Worm (Caenorhabditis elegans) whole organism, young adult: ENCODE results near the gene tiar-2.

Experiments
- B0019.2 ChIP-seq: fragments of 200-800 bp; sonication (Bioruptor generic); conservative IDR thresholded peaks from 2 replicates; pipeline ENCODE4 v1.3.6; 2022; ENCODE audit warnings: missing genetic modification reagents, missing genetic modification characterization, missing compliant biosample characterization
- B0336.3 ChIP-seq: fragments of 200-800 bp; sonication (Bioruptor generic); IDR thresholded peaks from 2 replicates; pipeline ENCODE4 v1.3.6; 2022; ENCODE audit warnings: missing genetic modification characterization, missing compliant biosample characterization
- F57A8.1 ChIP-seq: fragments of 200-800 bp; sonication (Bioruptor generic); optimal IDR thresholded peaks from 2 replicates; lab custom pipeline; 2018; ENCODE audit warnings: mild to moderate bottlenecking, missing genetic modification characterization, moderate library complexity, missing compliant biosample characterization
- F57C9.4 ChIP-seq: sonication (generic microtip); optimal IDR thresholded peaks from 2 replicates; lab custom pipeline; 2017; ENCODE audit warnings: mild to moderate bottlenecking, missing genetic modification characterization, missing compliant biosample characterization
- K12H6.12 ChIP-seq: fragments of 200-800 bp; sonication (Bioruptor generic); optimal IDR thresholded peaks from 2 replicates; lab custom pipeline; 2018; ENCODE audit warnings: mild to moderate bottlenecking, missing genetic modification characterization, missing compliant biosample characterization
- T07F8.4 ChIP-seq: sonication (generic microtip); optimal IDR thresholded peaks from 2 replicates; lab custom pipeline; 2016; ENCODE audit warnings: mild to moderate bottlenecking, missing genetic modification characterization, moderate library complexity, missing compliant biosample characterization
- T26A5.8 ChIP-seq: sonication (generic microtip); optimal IDR thresholded peaks from 2 replicates; lab custom pipeline; 2016; ENCODE audit warnings: missing genetic modification characterization, missing compliant biosample characterization
- Y53G8AR.9 ChIP-seq: fragments of 200-800 bp; sonication (Bioruptor generic); conservative IDR thresholded peaks from 2 replicates; pipeline ENCODE4 v1.3.6; 2022; ENCODE audit warnings: missing genetic modification reagents, missing genetic modification characterization, missing compliant biosample characterization
- ZK185.1 ChIP-seq: sonication (generic microtip); optimal IDR thresholded peaks from 2 replicates; lab custom pipeline; 2016; ENCODE audit warnings: mild to moderate bottlenecking, missing genetic modification characterization, missing compliant biosample characterization; ENCODE audit not compliant: poor library complexity, severe bottlenecking
- ama-1 ChIP-seq, 3 experiments: fragments of 150-350 bp in 1 of 3; sonication (generic microtip) in 2 of 3; optimal IDR thresholded peaks; 2 replicates each; lab custom pipeline; 2014 to 2018; ENCODE audit warnings: missing biosample characterization in 2 of 3, missing genetic modification characterization in 2 of 3, missing genetic modification reagents in 2 of 3
- atf-7 ChIP-seq: sonication (generic microtip); optimal IDR thresholded peaks from 2 replicates; lab custom pipeline; 2017; ENCODE audit warnings: mild to moderate bottlenecking, missing genetic modification characterization, missing compliant biosample characterization
- athp-1 ChIP-seq: sonication (generic microtip); optimal IDR thresholded peaks from 2 replicates; lab custom pipeline; 2017; ENCODE audit warnings: mild to moderate bottlenecking, missing genetic modification characterization, missing compliant biosample characterization
- attf-5 ChIP-seq: fragments of 200-800 bp; sonication (Bioruptor generic); optimal IDR thresholded peaks from 2 replicates; lab custom pipeline; 2018; ENCODE audit warnings: mild to moderate bottlenecking, missing genetic modification characterization, missing compliant biosample characterization
- bed-1 ChIP-seq: fragments of 200-800 bp; sonication (Bioruptor generic); IDR thresholded peaks from 2 replicates; pipeline ENCODE4 v1.3.6; 2022; ENCODE audit warnings: missing genetic modification reagents, missing genetic modification characterization, missing compliant biosample characterization
- bed-2 ChIP-seq: fragments of 200-800 bp; sonication (Bioruptor generic); IDR thresholded peaks from 2 replicates; pipeline ENCODE4 v1.3.6; 2022; ENCODE audit warnings: missing genetic modification reagents, missing genetic modification characterization, missing compliant biosample characterization
- cebp-1 ChIP-seq, 2 experiments: fragments of 200-800 bp in 1 of 2; sonication (Bioruptor generic) in 1 of 2; sonication (generic microtip) in 1 of 2; IDR thresholded peaks in 1 of 2; optimal IDR thresholded peaks in 1 of 2; 2 replicates each; pipeline versions ENCODE4 v1.3.6 to Lab custom; 2017 to 2022; ENCODE audit warnings: missing compliant biosample characterization in 2 of 2, missing genetic modification characterization in 2 of 2, mild to moderate bottlenecking in 1 of 2, missing genetic modification reagents in 1 of 2, moderate library complexity in 1 of 2
- ceh-58 ChIP-seq: fragments of 200-800 bp; sonication (Bioruptor generic); IDR thresholded peaks from 2 replicates; pipeline ENCODE4 v1.3.6; 2022; ENCODE audit warnings: missing genetic modification characterization, missing compliant biosample characterization
- ceh-91 ChIP-seq: fragments of 200-800 bp; sonication (Bioruptor generic); IDR thresholded peaks from 2 replicates; pipeline ENCODE4 v1.3.6; 2022; ENCODE audit warnings: missing genetic modification reagents, missing genetic modification characterization, missing compliant biosample characterization
- hsf-1 ChIP-seq: fragments of 200-800 bp; sonication (Bioruptor generic); IDR thresholded peaks from 2 replicates; pipeline ENCODE4 v1.3.6; 2022; ENCODE audit warnings: missing genetic modification reagents, missing genetic modification characterization, missing compliant biosample characterization
- let-526 ChIP-seq: fragments of 200-800 bp; sonication (Bioruptor generic); IDR thresholded peaks from 2 replicates; pipeline ENCODE4 v1.3.6; 2022; ENCODE audit warnings: missing genetic modification reagents, missing genetic modification characterization, missing compliant biosample characterization
- let-607 ChIP-seq, 2 experiments: fragments of 200-800 bp in 1 of 2; sonication (Bioruptor generic) in 1 of 2; sonication (generic microtip) in 1 of 2; optimal IDR thresholded peaks; 2 replicates each; lab custom pipeline; 2016 to 2018; ENCODE audit warnings: mild to moderate bottlenecking in 2 of 2, missing compliant biosample characterization in 2 of 2, missing genetic modification characterization in 2 of 2, moderate library complexity in 2 of 2, missing genotype in 1 of 2
- lin-26 ChIP-seq: fragments of 200-800 bp; sonication (Bioruptor generic); IDR thresholded peaks from 2 replicates; pipeline ENCODE4 v1.3.6; 2022; ENCODE audit warnings: missing genetic modification reagents, missing genetic modification characterization, missing compliant biosample characterization
- lin-35 ChIP-seq, 3 experiments: fragments of 150-350 bp in 2 of 3; sonication (generic microtip) in 1 of 3; optimal IDR thresholded peaks; 2 replicates each; lab custom pipeline; 2014 to 2018; ENCODE audit warnings: missing biosample characterization in 3 of 3, missing genetic modification characterization in 3 of 3, missing genetic modification reagents in 3 of 3
- lin-40 ChIP-seq: sonication (generic microtip); optimal IDR thresholded peaks from 2 replicates; lab custom pipeline; 2016; ENCODE audit warnings: missing genetic modification characterization, mild to moderate bottlenecking, missing compliant biosample characterization, missing genotype, missing genetic modification reagents
- lir-1 ChIP-seq: fragments of 200-800 bp; sonication (Bioruptor generic); conservative IDR thresholded peaks from 2 replicates; pipeline ENCODE4 v1.3.6; 2022; ENCODE audit warnings: missing genetic modification reagents, missing genetic modification characterization, missing compliant biosample characterization
- lsl-1 ChIP-seq: fragments of 200-800 bp; sonication (Bioruptor generic); optimal IDR thresholded peaks from 2 replicates; lab custom pipeline; 2018; ENCODE audit warnings: mild to moderate bottlenecking, missing genetic modification characterization, moderate library complexity, missing compliant biosample characterization
- madf-3 ChIP-seq: fragments of 200-800 bp; sonication (Bioruptor generic); IDR thresholded peaks from 2 replicates; pipeline ENCODE4 v1.3.6; 2022; ENCODE audit warnings: missing genetic modification reagents, missing genetic modification characterization, missing compliant biosample characterization
- mcd-1 ChIP-seq: fragments of 200-800 bp; sonication (Bioruptor generic); IDR thresholded peaks from 2 replicates; pipeline ENCODE4 v1.3.6; 2022; ENCODE audit warnings: missing genetic modification reagents, missing genetic modification characterization, missing compliant biosample characterization
- mel-28 ChIP-seq: sonication (generic microtip); optimal IDR thresholded peaks from 2 replicates; lab custom pipeline; 2016; ENCODE audit warnings: borderline replicate concordance, mild to moderate bottlenecking, missing genetic modification characterization, missing compliant biosample characterization
- nfya-2 ChIP-seq: fragments of 200-800 bp; sonication (Bioruptor generic); IDR thresholded peaks from 2 replicates; pipeline ENCODE4 v1.3.6; 2022; ENCODE audit warnings: missing genetic modification reagents, missing genetic modification characterization, missing compliant biosample characterization
- nfyb-1 ChIP-seq: fragments of 200-800 bp; sonication (Bioruptor generic); IDR thresholded peaks from 2 replicates; pipeline ENCODE4 v1.3.6; 2022; ENCODE audit warnings: missing genetic modification reagents, missing genetic modification characterization, missing compliant biosample characterization
- nhr-120 ChIP-seq: fragments of 200-800 bp; sonication (Bioruptor generic); IDR thresholded peaks from 2 replicates; pipeline ENCODE4 v1.3.6; 2022; ENCODE audit warnings: missing genetic modification characterization, missing compliant biosample characterization
- nhr-179 ChIP-seq: sonication (generic microtip); optimal IDR thresholded peaks from 2 replicates; lab custom pipeline; 2016; ENCODE audit warnings: mild to moderate bottlenecking, missing genetic modification characterization, missing compliant biosample characterization
- nhr-27 ChIP-seq: fragments of 200-800 bp; sonication (Bioruptor generic); optimal IDR thresholded peaks from 2 replicates; lab custom pipeline; 2018; ENCODE audit warnings: mild to moderate bottlenecking, missing genetic modification characterization, moderate library complexity, missing compliant biosample characterization
- nhr-80 ChIP-seq: sonication (generic microtip); optimal IDR thresholded peaks from 2 replicates; lab custom pipeline; 2016; ENCODE audit warnings: missing genetic modification characterization, missing compliant biosample characterization
- rcor-1 ChIP-seq: fragments of 200-800 bp; sonication (Bioruptor generic); IDR thresholded peaks from 2 replicates; pipeline ENCODE4 v1.3.6; 2022; ENCODE audit warnings: missing genetic modification reagents, missing genetic modification characterization, missing compliant biosample characterization
- snpc-1.3 ChIP-seq: sonication (generic microtip); optimal IDR thresholded peaks from 2 replicates; lab custom pipeline; 2017; ENCODE audit warnings: missing genetic modification characterization, mild to moderate bottlenecking, missing compliant biosample characterization, antibody characterized with exemption, moderate library complexity, missing genotype, missing genetic modification reagents; ENCODE audit not compliant: insufficient read depth
- snpc-4 ChIP-seq, 5 experiments: fragments of 150-350 bp in 1 of 5; sonication (generic microtip) in 4 of 5; optimal IDR thresholded peaks; 2 replicates each; lab custom pipeline; 2014 to 2018; ENCODE audit warnings: missing genetic modification characterization in 5 of 5, missing biosample characterization in 3 of 5, antibody characterized with exemption in 2 of 5, mild to moderate bottlenecking in 2 of 5, missing compliant biosample characterization in 2 of 5, missing genotype in 2 of 5, moderate library complexity in 2 of 5, missing genetic modification reagents in 1 of 5
- sptf-2 ChIP-seq: fragments of 200-800 bp; sonication (Bioruptor generic); optimal IDR thresholded peaks from 2 replicates; lab custom pipeline; 2018; ENCODE audit warnings: mild to moderate bottlenecking, missing genetic modification characterization, missing compliant biosample characterization
- ztf-18 ChIP-seq: sonication (generic microtip); optimal IDR thresholded peaks from 2 replicates; lab custom pipeline; 2016; ENCODE audit warnings: missing genotype, mild to moderate bottlenecking, missing genetic modification characterization, missing compliant biosample characterization
- ztf-26 ChIP-seq: sonication (generic microtip); optimal IDR thresholded peaks from 2 replicates; lab custom pipeline; 2017; ENCODE audit warnings: missing genetic modification characterization, missing compliant biosample characterization

tiar-2 gene

ce11 chrII:12805765-12806384, 37.4 kb downstream of the tiar-2 start (continued):
- TF ChIP-seq ceh-91, result no peak
- no peak for TF ChIP-seq snpc-1.3
- TF ChIP-seq let-526, result no peak
- TF ChIP-seq nfya-2 (GFP tag; lab: Robert Waterston, UW), result no peak
- TF ChIP-seq lin-26 (GFP tag; lab: Robert Waterston, UW), result no peak
- TF ChIP-seq T07F8.4 (tag; lab: Kevin White, UChicago), result no peak
- TF ChIP-seq lsl-1, result peak; percentile 17
- TF ChIP-seq ceh-58 (GFP tag; lab: Robert Waterston, UW), result no peak
- no peak for TF ChIP-seq nhr-80
- TF ChIP-seq mel-28 (tag; lab: Kevin White, UChicago), result no peak
- TF ChIP-seq lin-35 (GFP tag; optimal IDR thresholded peaks at IDR 0.05; lab: Kevin White, UChicago), result peak in 1 of 3 experiments; percentile 54
- TF ChIP-seq K12H6.12 (tag; lab: Kevin White, UChicago), result peak; percentile 28
- no peak for TF ChIP-seq ama-1 (optimal IDR thresholded peaks at IDR 0.05; lab: Kevin White, UChicago)
- TF ChIP-seq ama-1 (GFP tag; optimal IDR thresholded peaks at IDR 0.05; lab: Kevin White, UChicago), result no peak
- TF ChIP-seq F57A8.1 (GFP tag; lab: Kevin White, UChicago), result no peak
- TF ChIP-seq bed-2 (GFP tag; lab: Robert Waterston, UW), result no peak
- no peak for TF ChIP-seq cebp-1 (GFP tag; IDR thresholded peaks at IDR 0.05; lab: Robert Waterston, UW)
- peak; percentile 55 for TF ChIP-seq cebp-1 (tag; optimal IDR thresholded peaks at IDR 0.05; lab: Kevin White, UChicago)
- no peak for TF ChIP-seq lin-40 (tag; lab: Kevin White, UChicago)
- TF ChIP-seq mcd-1 (GFP tag; lab: Robert Waterston, UW), result peak; percentile 57
- TF ChIP-seq nfyb-1, result 0 out of 2 replicates have a peak, but pooled peaks have one; percentile 28
- TF ChIP-seq athp-1 (tag; lab: Kevin White, UChicago), result no peak
- no peak for TF ChIP-seq B0019.2 (GFP tag; lab: Robert Waterston, UW)
- no peak for TF ChIP-seq nhr-120 (GFP tag; lab: Robert Waterston, UW)
- TF ChIP-seq hsf-1 (GFP tag; lab: Robert Waterston, UW), result no peak
- no peak for TF ChIP-seq F57C9.4 (tag; lab: Kevin White, UChicago)
- TF ChIP-seq rcor-1 (GFP tag; lab: Robert Waterston, UW), result peak; percentile 16; the same call in 1 of the 2 replicates
- peak; percentile 17 for TF ChIP-seq atf-7
- no peak for TF ChIP-seq ztf-26 (tag; lab: Kevin White, UChicago)
- TF ChIP-seq attf-5 (GFP tag; lab: Kevin White, UChicago), result peak; percentile 40
- no peak for TF ChIP-seq B0336.3 (GFP tag; lab: Robert Waterston, UW)
- TF ChIP-seq bed-1 (GFP tag; lab: Robert Waterston, UW), result no peak
- no peak for TF ChIP-seq ztf-18
- no peak for TF ChIP-seq Y53G8AR.9
- no peak for TF ChIP-seq ZK185.1
- TF ChIP-seq madf-3 (GFP tag; lab: Robert Waterston, UW), result no peak
- TF ChIP-seq T26A5.8 (tag; lab: Kevin White, UChicago), result no peak
- TF ChIP-seq sptf-2 (GFP tag; lab: Kevin White, UChicago), result no peak
- TF ChIP-seq snpc-4 (GFP tag; optimal IDR thresholded peaks at IDR 0.05; lab: Kevin White, UChicago), result no peak
- peak in 1 of 4 experiments; percentile 40 for TF ChIP-seq snpc-4 (tag; optimal IDR thresholded peaks at IDR 0.05; lab: Kevin White, UChicago)
- no peak for TF ChIP-seq lir-1 (GFP tag; lab: Robert Waterston, UW)
- no peak for TF ChIP-seq let-607 (tag; optimal IDR thresholded peaks at IDR 0.05; lab: Kevin White, UChicago)
- TF ChIP-seq nhr-27, result no peak
- TF ChIP-seq nhr-179 (tag; lab: Kevin White, UChicago), result no peak
